Worm (Caenorhabditis elegans): ENCODE results near the gene spp-16.

DNA sequence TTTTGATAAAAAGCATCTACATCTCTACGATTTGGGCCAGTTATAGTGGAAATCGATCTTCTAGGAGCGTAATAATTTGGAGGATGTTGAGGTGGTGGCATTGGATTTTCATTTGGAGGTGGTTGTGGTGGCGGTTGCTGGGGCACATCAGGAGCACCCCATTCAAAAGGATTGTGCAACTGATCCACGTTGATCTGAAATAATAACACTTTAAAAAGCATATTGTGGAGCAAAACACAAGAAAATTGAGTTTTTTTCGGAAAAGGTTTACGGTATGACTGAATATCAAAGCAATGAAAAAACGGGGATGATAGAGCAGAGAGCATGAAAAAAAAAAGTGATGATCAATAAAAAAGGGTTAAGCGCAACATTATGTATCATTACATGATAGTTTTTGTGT, 35.5 kb downstream of the spp-16 start, which contains the start of gene saeg-1:
- TF ChIP-seq ceh-9 (tag; optimal IDR thresholded peaks at IDR 0.05) (no peak), nhr-237 (tag; optimal IDR thresholded peaks at IDR 0.05) (no peak), egl-27 (tag; optimal IDR thresholded peaks at IDR 0.05) (no peak)
